Fruit fly (Drosophila melanogaster) whole organism, embryonic: Measurements from ENCODE around the gene CG43850.
A peak's percentile ranks its signal among the peaks of the same experiment; 100 is the strongest.

ENCODE experiments used
- C15 ChIP-seq: fragments of 200-800 bp; sonication (Bioruptor generic); IDR thresholded peaks from 3 replicates; pipeline ENCODE4 v1.3.6; 2022; ENCODE audit warnings: missing biosample characterization, missing genetic modification characterization
- CG10209 ChIP-seq: fragments of 200-800 bp; sonication (Bioruptor generic); optimal IDR thresholded peaks from 3 replicates; lab custom pipeline; 2017; ENCODE audit warnings: missing biosample characterization, mild to moderate bottlenecking, missing genetic modification characterization, missing genetic modification reagents
- CG10979 ChIP-seq: fragments of 200-800 bp; sonication (Bioruptor generic); optimal IDR thresholded peaks from 2 replicates; lab custom pipeline; 2018; ENCODE audit warnings: missing biosample characterization, mild to moderate bottlenecking, missing genetic modification characterization, moderate library complexity
- CG11247 ChIP-seq: fragments of 200-800 bp; sonication (Bioruptor generic); IDR thresholded peaks from 2 replicates; pipeline ENCODE4 v1.3.6; 2022; ENCODE audit warnings: missing biosample characterization, missing genetic modification characterization
- CG12391 ChIP-seq: fragments of 200-800 bp; sonication (Bioruptor generic); optimal IDR thresholded peaks from 3 replicates; lab custom pipeline; 2018; ENCODE audit warnings: missing biosample characterization, mild to moderate bottlenecking, missing genetic modification characterization, moderate library complexity
- CG14710 ChIP-seq: fragments of 200-800 bp; sonication (Bioruptor generic); optimal IDR thresholded peaks from 3 replicates; lab custom pipeline; 2019; ENCODE audit warnings: missing biosample characterization, mild to moderate bottlenecking, missing genetic modification characterization, moderate library complexity
- CG17361 ChIP-seq: fragments of 200-800 bp; sonication (Bioruptor generic); IDR thresholded peaks from 3 replicates; pipeline ENCODE4 v1.3.6; 2022; ENCODE audit warnings: missing biosample characterization, missing genetic modification characterization
- CG17912 ChIP-seq: fragments of 200-800 bp; sonication (Bioruptor generic); optimal IDR thresholded peaks from 2 replicates; lab custom pipeline; 2018; ENCODE audit warnings: missing biosample characterization, mild to moderate bottlenecking, missing genetic modification characterization
- CG18476 ChIP-seq: fragments of 200-800 bp; sonication (Bioruptor generic); optimal IDR thresholded peaks from 2 replicates; lab custom pipeline; 2016; ENCODE audit warnings: missing biosample characterization, mild to moderate bottlenecking, missing genetic modification characterization
- CG2116 ChIP-seq: fragments of 200-800 bp; sonication (Bioruptor generic); optimal IDR thresholded peaks from 3 replicates; lab custom pipeline; 2018; ENCODE audit warnings: missing biosample characterization, mild to moderate bottlenecking, missing genetic modification characterization
- CG31365 ChIP-seq: fragments of 200-800 bp; sonication (Bioruptor generic); optimal IDR thresholded peaks from 2 replicates; lab custom pipeline; 2018; ENCODE audit warnings: missing biosample characterization, mild to moderate bottlenecking, missing genetic modification characterization
- CG32532 ChIP-seq: fragments of 200-800 bp; sonication (Bioruptor generic); IDR thresholded peaks from 2 replicates; pipeline ENCODE4 v1.3.6; 2022; ENCODE audit warnings: missing biosample characterization, missing genetic modification characterization
- CG32767 ChIP-seq: fragments of 200-800 bp; sonication (Bioruptor generic); IDR thresholded peaks from 2 replicates; pipeline ENCODE4 v1.3.6; 2022; ENCODE audit warnings: missing biosample characterization, missing genetic modification characterization
- CG34224 ChIP-seq: fragments of 200-800 bp; sonication (Bioruptor generic); IDR thresholded peaks from 3 replicates; pipeline ENCODE4 v1.3.6; 2022; ENCODE audit warnings: missing biosample characterization, missing genetic modification characterization; ENCODE audit not compliant: partially characterized antibody
- CG5953 ChIP-seq: fragments of 200-800 bp; sonication (Bioruptor generic); IDR thresholded peaks from 2 replicates; pipeline ENCODE4 v1.3.6; 2022; ENCODE audit warnings: missing biosample characterization, missing genetic modification characterization
- CG9797 ChIP-seq: fragments of 200-800 bp; sonication (Bioruptor generic); optimal IDR thresholded peaks from 3 replicates; lab custom pipeline; 2018; ENCODE audit warnings: missing biosample characterization, mild to moderate bottlenecking, missing genetic modification characterization
- Camta ChIP-seq: fragments of 200-800 bp; sonication (Bioruptor generic); optimal IDR thresholded peaks from 2 replicates; lab custom pipeline; 2016; ENCODE audit warnings: missing biosample characterization, missing genetic modification characterization
- Fer2 ChIP-seq: fragments of 200-800 bp; sonication (Bioruptor generic); optimal IDR thresholded peaks from 2 replicates; lab custom pipeline; 2018; ENCODE audit warnings: missing biosample characterization, mild to moderate bottlenecking, missing genetic modification characterization, moderate library complexity
- HLH4C ChIP-seq: fragments of 200-800 bp; sonication (Bioruptor generic); IDR thresholded peaks from 3 replicates; pipeline ENCODE4 v1.3.6; 2022; ENCODE audit warnings: missing biosample characterization, missing genetic modification characterization; ENCODE audit not compliant: partially characterized antibody
- Hr39 ChIP-seq: fragments of >200 bp; optimal IDR thresholded peaks from 2 replicates; lab custom pipeline; 2017
- Kr ChIP-seq: fragments of 200-800 bp; sonication (Bioruptor generic); optimal IDR thresholded peaks from 2 replicates; lab custom pipeline; 2017; ENCODE audit warnings: missing biosample characterization, mild to moderate bottlenecking, missing genetic modification characterization
- Lpt ChIP-seq: fragments of >200 bp; optimal IDR thresholded peaks from 2 replicates; lab custom pipeline; 2018; ENCODE audit warnings: missing biosample characterization, missing genetic modification characterization
- Mad ChIP-seq: fragments of 200-800 bp; sonication (Bioruptor generic); optimal IDR thresholded peaks from 2 replicates; lab custom pipeline; 2016; ENCODE audit warnings: missing biosample characterization, missing genetic modification characterization
- Pdp1 ChIP-seq, 2 experiments: fragments of 200-800 bp; sonication (Bioruptor generic); optimal IDR thresholded peaks; 3 replicates each; lab custom pipeline; 2016; ENCODE audit warnings: missing biosample characterization in 2 of 2, missing genetic modification characterization in 2 of 2, mild to moderate bottlenecking in 1 of 2, moderate library complexity in 1 of 2
- TFAM ChIP-seq: fragments of 200-800 bp; sonication (Bioruptor generic); optimal IDR thresholded peaks from 2 replicates; lab custom pipeline; 2017; ENCODE audit warnings: missing biosample characterization, missing genetic modification characterization, inconsistent platforms
- Usf ChIP-seq: fragments of 200-800 bp; sonication (Bioruptor generic); optimal IDR thresholded peaks from 2 replicates; lab custom pipeline; 2017; ENCODE audit warnings: missing genotype, missing biosample characterization, missing genetic modification characterization
- ato ChIP-seq: fragments of 200-800 bp; sonication (Bioruptor generic); IDR thresholded peaks from 2 replicates; pipeline ENCODE4 v1.3.6; 2022; ENCODE audit warnings: missing biosample characterization, missing genetic modification characterization; ENCODE audit not compliant: partially characterized antibody
- bcd ChIP-seq: fragments of 200-800 bp; sonication (Bioruptor generic); optimal IDR thresholded peaks from 2 replicates; lab custom pipeline; 2017; ENCODE audit warnings: missing biosample characterization, mild to moderate bottlenecking, missing genetic modification characterization
- bsh ChIP-seq, 2 experiments: fragments of 200-800 bp; sonication (Bioruptor generic); optimal IDR thresholded peaks; 2 replicates each; lab custom pipeline; 2017 to 2018; ENCODE audit warnings: mild to moderate bottlenecking in 2 of 2, missing biosample characterization in 2 of 2, missing genetic modification characterization in 2 of 2, moderate library complexity in 1 of 2
- chif ChIP-seq, 2 experiments: fragments of 200-800 bp; sonication (Bioruptor generic); optimal IDR thresholded peaks; 3 replicates each; lab custom pipeline; 2016; ENCODE audit warnings: missing biosample characterization in 2 of 2, missing genetic modification characterization in 2 of 2
- chinmo ChIP-seq: fragments of 200-800 bp; sonication (Bioruptor generic); IDR thresholded peaks from 4 replicates; pipeline ENCODE4 v1.3.6; 2022; ENCODE audit warnings: missing biosample characterization, missing genetic modification characterization; ENCODE audit not compliant: partially characterized antibody
- chn ChIP-seq: fragments of 200-800 bp; sonication (Bioruptor generic); optimal IDR thresholded peaks from 2 replicates; lab custom pipeline; 2016; ENCODE audit warnings: missing biosample characterization, missing genetic modification characterization
- croc ChIP-seq: fragments of 200-800 bp; sonication (Bioruptor generic); conservative IDR thresholded peaks from 3 replicates; pipeline ENCODE4 v1.3.6; 2022; ENCODE audit warnings: missing biosample characterization, missing genetic modification characterization
- crp ChIP-seq, 2 experiments: fragments of 200-800 bp; sonication (Bioruptor generic); optimal IDR thresholded peaks; 2 replicates in 1 of 2; 3 replicates in 1 of 2; lab custom pipeline; 2017; ENCODE audit warnings: missing biosample characterization in 2 of 2, missing genetic modification characterization in 2 of 2, mild to moderate bottlenecking in 1 of 2, moderate library complexity in 1 of 2
- fu2 ChIP-seq: fragments of 200-800 bp; sonication (Bioruptor generic); optimal IDR thresholded peaks from 2 replicates; lab custom pipeline; 2016; ENCODE audit warnings: missing biosample characterization, missing genetic modification characterization
- lov ChIP-seq, 2 experiments: fragments of 200-800 bp in 1 of 2; fragments of >200 bp in 1 of 2; sonication (Bioruptor generic) in 1 of 2; IDR thresholded peaks in 1 of 2; optimal IDR thresholded peaks in 1 of 2; 2 replicates in 1 of 2; 3 replicates in 1 of 2; pipeline versions ENCODE4 v1.3.6 to Lab custom; 2017 to 2022; ENCODE audit warnings: missing biosample characterization in 1 of 2, missing genetic modification characterization in 1 of 2
- mld ChIP-seq: fragments of 200-800 bp; sonication (Bioruptor generic); IDR thresholded peaks from 3 replicates; pipeline ENCODE4 v1.3.6; 2022; ENCODE audit warnings: missing biosample characterization, missing genetic modification characterization; ENCODE audit not compliant: partially characterized antibody
- nom ChIP-seq: fragments of 200-800 bp; sonication (Bioruptor generic); optimal IDR thresholded peaks from 2 replicates; lab custom pipeline; 2017; ENCODE audit warnings: missing biosample characterization, missing genetic modification characterization, mild to moderate bottlenecking, moderate library complexity, missing genetic modification reagents
- prd ChIP-seq, 3 experiments: fragments of >200 bp in 2 of 3; fragments of 200-800 bp in 1 of 3; sonication (Bioruptor generic) in 1 of 3; optimal IDR thresholded peaks in 2 of 3; IDR thresholded peaks in 1 of 3; 2 replicates in 2 of 3; 3 replicates in 1 of 3; pipeline versions ENCODE4 v1.3.6 to Lab custom; 2017 to 2022; ENCODE audit warnings: missing biosample characterization in 1 of 3, missing genetic modification characterization in 1 of 3
- ro ChIP-seq: fragments of 200-800 bp; sonication (Bioruptor generic); IDR thresholded peaks from 2 replicates; pipeline ENCODE4 v1.3.6; 2022; ENCODE audit warnings: missing biosample characterization, missing genetic modification characterization
- sc ChIP-seq, 3 experiments: fragments of >200 bp in 2 of 3; fragments of 200-800 bp in 1 of 3; sonication (Bioruptor generic) in 1 of 3; optimal IDR thresholded peaks; 2 replicates in 2 of 3; 3 replicates in 1 of 3; lab custom pipeline; 2017; ENCODE audit warnings: mild to moderate bottlenecking in 1 of 3, missing biosample characterization in 1 of 3, missing genetic modification characterization in 1 of 3, missing genetic modification reagents in 1 of 3
- slbo ChIP-seq: fragments of 200-800 bp; sonication (Bioruptor generic); IDR thresholded peaks from 2 replicates; pipeline ENCODE4 v1.3.6; 2022; ENCODE audit warnings: missing biosample characterization, missing genetic modification characterization
- sr ChIP-seq: fragments of 200-800 bp; sonication (Bioruptor generic); IDR thresholded peaks from 3 replicates; pipeline ENCODE4 v1.3.6; 2022; ENCODE audit warnings: missing biosample characterization, missing genetic modification characterization
- ssp ChIP-seq: fragments of 200-800 bp; sonication (Bioruptor generic); IDR thresholded peaks from 2 replicates; pipeline ENCODE4 v1.3.6; 2022; ENCODE audit warnings: missing biosample characterization, missing genetic modification characterization
- tll ChIP-seq, 2 experiments: fragments of 200-800 bp in 1 of 2; fragments of >200 bp in 1 of 2; sonication (Bioruptor generic) in 1 of 2; optimal IDR thresholded peaks; 2 replicates each; lab custom pipeline; 2017 to 2019; ENCODE audit warnings: missing biosample characterization in 2 of 2, missing genetic modification characterization in 2 of 2, mild to moderate bottlenecking in 1 of 2, moderate library complexity in 1 of 2
- tup ChIP-seq: fragments of 200-800 bp; sonication (Bioruptor generic); optimal IDR thresholded peaks from 2 replicates; lab custom pipeline; 2016; ENCODE audit warnings: missing biosample characterization, mild to moderate bottlenecking, missing genetic modification characterization, moderate library complexity
- usp ChIP-seq: fragments of >200 bp; optimal IDR thresholded peaks from 2 replicates; lab custom pipeline; 2017; ENCODE audit warnings: missing biosample characterization, missing genetic modification characterization
- vfl ChIP-seq: fragments of 200-800 bp; sonication (Bioruptor generic); optimal IDR thresholded peaks from 2 replicates; lab custom pipeline; 2016; ENCODE audit warnings: missing biosample characterization, missing genetic modification characterization

The CG43850 gene

DNA sequence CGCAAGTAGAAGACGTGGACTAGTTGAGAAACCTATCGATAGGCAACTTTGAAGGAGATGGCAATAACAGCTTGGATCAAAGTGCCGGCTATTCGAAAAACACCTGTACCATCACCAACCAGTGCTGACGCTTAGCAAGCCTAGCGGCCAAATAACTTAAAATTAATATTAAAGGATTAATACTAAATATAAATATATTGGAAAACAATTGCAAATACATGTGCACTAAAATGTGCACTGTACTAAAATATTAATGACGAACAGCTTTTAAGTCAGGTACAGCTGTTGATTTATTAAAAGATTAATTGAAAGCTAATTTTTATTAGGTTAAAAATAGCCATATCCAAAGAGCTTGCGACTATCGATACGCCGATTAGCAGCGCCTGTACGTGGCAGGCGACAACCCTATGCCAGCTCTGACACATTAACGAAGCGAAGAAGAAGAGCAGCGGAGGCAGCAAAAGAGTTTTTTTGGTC lies 36.7 kb upstream of the CG43850 start, which contains the start of the genes CG9302 and beta'COP (continued):
- TF ChIP-seq mld (GFP tag; lab: Robert Waterston, UW) (no peak), CG32532 (peak; percentile 46), ssp (GFP tag; lab: Robert Waterston, UW) (peak; percentile 54; the same call in 1 of the 2 replicates), CG11247 (GFP tag; lab: Robert Waterston, UW) (peak; percentile 39), chinmo (no peak), sc (optimal IDR thresholded peaks at IDR 0.05; lab: Kevin White, UChicago) (no peak), sc (GFP tag; optimal IDR thresholded peaks at IDR 0.05; lab: Kevin White, UChicago) (peak; percentile 39), slbo (GFP tag; lab: Robert Waterston, UW) (peak; percentile 73), HLH4C (GFP tag; lab: Robert Waterston, UW) (peak; percentile 72), Mad (GFP tag; lab: Kevin White, UChicago) (peak; percentile 47), CG5953 (GFP tag; lab: Robert Waterston, UW) (no peak), bcd (GFP tag; lab: Kevin White, UChicago) (peak; percentile 80), croc (GFP tag; lab: Robert Waterston, UW) (peak; percentile 56), CG32767 (GFP tag; lab: Robert Waterston, UW) (0 out of 2 replicates have a peak, but pooled peaks have one; percentile 39), TFAM (GFP tag; lab: Kevin White, UChicago) (no peak), chif (GFP tag; optimal IDR thresholded peaks at IDR 0.05; lab: Kevin White, UChicago) (peak in 1 of 2 experiments; percentile 20), CG10979 (peak; percentile 55), Hr39 (lab: Kevin White, UChicago) (no peak), CG9797 (GFP tag; lab: Kevin White, UChicago) (peak; percentile 32), sr (GFP tag; lab: Robert Waterston, UW) (no peak), bsh (GFP tag; optimal IDR thresholded peaks at IDR 0.05; lab: Kevin White, UChicago) (peak; percentile 29 to 42), Lpt (GFP tag; lab: Kevin White, UChicago) (no peak), tup (GFP tag; lab: Kevin White, UChicago) (peak; percentile 1), ato (GFP tag; lab: Robert Waterston, UW) (no peak), CG31365 (tag; lab: Kevin White, UChicago) (no peak), usp (no peak), C15 (GFP tag; lab: Robert Waterston, UW) (no peak), crp (GFP tag; optimal IDR thresholded peaks at IDR 0.05; lab: Kevin White, UChicago) (peak in 1 of 2 experiments; percentile 39), ro (GFP tag; lab: Robert Waterston, UW) (no peak), CG2116 (GFP tag; lab: Kevin White, UChicago) (peak; percentile 85), CG12391 (tag; lab: Kevin White, UChicago) (peak; percentile 85), CG34224 (GFP tag; lab: Robert Waterston, UW) (no peak; the same call in 2 of the 3 replicates), Usf (GFP tag; lab: Kevin White, UChicago) (peak; percentile 62), Camta (no peak), Fer2 (peak; percentile 73), Kr (GFP tag; lab: Kevin White, UChicago) (no peak), Pdp1 (GFP tag; optimal IDR thresholded peaks at IDR 0.05; lab: Kevin White, UChicago) (peak; percentile 15 to 57), lov (optimal IDR thresholded peaks at IDR 0.05; lab: Kevin White, UChicago) (no peak), lov (GFP tag; IDR thresholded peaks at IDR 0.05; lab: Robert Waterston, UW) (no peak), nom (no peak), CG18476 (GFP tag; lab: Kevin White, UChicago) (peak; percentile 32), vfl (GFP tag; lab: Kevin White, UChicago) (peak; percentile 19), CG14710 (tag; lab: Kevin White, UChicago) (peak; percentile 81), CG10209 (GFP tag; lab: Kevin White, UChicago) (peak; percentile 69), fu2 (no peak), chn (GFP tag; lab: Kevin White, UChicago) (peak; percentile 39), CG17912 (peak; percentile 48), tll (GFP tag; optimal IDR thresholded peaks at IDR 0.05; lab: Kevin White, UChicago) (peak in 1 of 2 experiments; percentile 3), prd (optimal IDR thresholded peaks at IDR 0.05; lab: Kevin White, UChicago) (no peak), prd (GFP tag; IDR thresholded peaks at IDR 0.05; lab: Robert Waterston, UW) (peak; percentile 75; the same call in 2 of the 3 replicates), CG17361 (GFP tag; lab: Robert Waterston, UW) (peak; percentile 90)
